Fruit fly (Drosophila melanogaster) whole organism, embryonic: Measurements from ENCODE around the gene Trf4-1.

Experiments used
- ATbp ChIP-seq: fragments of 200-800 bp; sonication (Bioruptor generic); optimal IDR thresholded peaks from 2 replicates; lab custom pipeline; 2017; ENCODE audit warnings: missing biosample characterization, mild to moderate bottlenecking, missing genetic modification characterization, missing genetic modification reagents
- CG12744 ChIP-seq: fragments of 200-800 bp; sonication (Bioruptor generic); optimal IDR thresholded peaks from 2 replicates; lab custom pipeline; 2016; ENCODE audit warnings: missing biosample characterization, missing genetic modification characterization
- CG15269 ChIP-seq: fragments of 200-800 bp; sonication (Bioruptor generic); optimal IDR thresholded peaks from 2 replicates; lab custom pipeline; 2018; ENCODE audit warnings: missing biosample characterization, mild to moderate bottlenecking, missing genetic modification characterization, moderate library complexity
- CG15479 ChIP-seq: fragments of 200-800 bp; sonication (Bioruptor generic); optimal IDR thresholded peaks from 3 replicates; lab custom pipeline; 2019; ENCODE audit warnings: missing biosample characterization, mild to moderate bottlenecking, missing genetic modification characterization, moderate library complexity
- CG1603 ChIP-seq: fragments of 200-800 bp; sonication (Bioruptor generic); optimal IDR thresholded peaks from 2 replicates; lab custom pipeline; 2019; ENCODE audit warnings: missing biosample characterization, mild to moderate bottlenecking, missing genetic modification characterization, moderate library complexity
- CG16815 ChIP-seq: fragments of 200-800 bp; sonication (Bioruptor generic); optimal IDR thresholded peaks from 3 replicates; lab custom pipeline; 2017; ENCODE audit warnings: missing biosample characterization, mild to moderate bottlenecking, missing genetic modification characterization
- CG17802 ChIP-seq: fragments of 200-800 bp; sonication (Bioruptor generic); optimal IDR thresholded peaks from 2 replicates; lab custom pipeline; 2018; ENCODE audit warnings: missing biosample characterization, mild to moderate bottlenecking, missing genetic modification characterization, moderate library complexity
- CG2116 ChIP-seq: fragments of 200-800 bp; sonication (Bioruptor generic); optimal IDR thresholded peaks from 3 replicates; lab custom pipeline; 2018; ENCODE audit warnings: missing biosample characterization, mild to moderate bottlenecking, missing genetic modification characterization
- CG2712 ChIP-seq: fragments of 200-800 bp; optimal IDR thresholded peaks from 3 replicates; lab custom pipeline; 2019; ENCODE audit warnings: missing biosample characterization, mild to moderate bottlenecking, missing genetic modification characterization, moderate library complexity
- CG31441 ChIP-seq: fragments of 200-800 bp; sonication (Bioruptor generic); IDR thresholded peaks from 2 replicates; pipeline ENCODE4 v1.3.6; 2022; ENCODE audit warnings: missing biosample characterization, missing genetic modification characterization
- CG3407 ChIP-seq: fragments of 200-800 bp; sonication (Bioruptor generic); optimal IDR thresholded peaks from 2 replicates; lab custom pipeline; 2018; ENCODE audit warnings: missing biosample characterization, mild to moderate bottlenecking, missing genetic modification characterization
- CG34376 ChIP-seq: fragments of 200-800 bp; sonication (Bioruptor generic); optimal IDR thresholded peaks from 2 replicates; lab custom pipeline; 2018; ENCODE audit warnings: missing biosample characterization, mild to moderate bottlenecking, missing genetic modification characterization
- CG4617 ChIP-seq: fragments of 200-800 bp; sonication (Bioruptor generic); optimal IDR thresholded peaks from 3 replicates; lab custom pipeline; 2016; ENCODE audit warnings: missing biosample characterization, missing genetic modification characterization, borderline replicate concordance
- CG4854 ChIP-seq: fragments of 200-800 bp; sonication (Bioruptor generic); optimal IDR thresholded peaks from 2 replicates; lab custom pipeline; 2016; ENCODE audit warnings: missing biosample characterization, missing genetic modification characterization, inconsistent platforms
- CG6175 ChIP-seq: fragments of 200-800 bp; sonication (Bioruptor generic); IDR thresholded peaks from 3 replicates; pipeline ENCODE4 v1.3.6; 2022; ENCODE audit warnings: missing biosample characterization, missing genetic modification characterization
- CG6689 ChIP-seq: fragments of 200-800 bp; sonication (Bioruptor generic); IDR thresholded peaks from 2 replicates; pipeline ENCODE4 v1.3.6; 2022; ENCODE audit warnings: missing biosample characterization, missing genetic modification characterization
- CG6854 ChIP-seq: fragments of 200-800 bp; sonication (Bioruptor generic); optimal IDR thresholded peaks from 3 replicates; lab custom pipeline; 2017; ENCODE audit warnings: missing biosample characterization, mild to moderate bottlenecking, missing genetic modification characterization
- CG7786 ChIP-seq: fragments of 200-800 bp; sonication (Bioruptor generic); optimal IDR thresholded peaks from 2 replicates; lab custom pipeline; 2016; ENCODE audit warnings: missing biosample characterization, missing genetic modification characterization
- CG7987 ChIP-seq: fragments of 200-800 bp; sonication (Bioruptor generic); optimal IDR thresholded peaks from 2 replicates; lab custom pipeline; 2018; ENCODE audit warnings: missing biosample characterization, mild to moderate bottlenecking, missing genetic modification characterization, moderate library complexity
- CG9797 ChIP-seq: fragments of 200-800 bp; sonication (Bioruptor generic); optimal IDR thresholded peaks from 3 replicates; lab custom pipeline; 2018; ENCODE audit warnings: missing biosample characterization, mild to moderate bottlenecking, missing genetic modification characterization
- Dbx ChIP-seq: fragments of 200-800 bp; sonication (Bioruptor generic); IDR thresholded peaks from 3 replicates; pipeline ENCODE4 v1.3.6; 2022; ENCODE audit warnings: missing biosample characterization, missing genetic modification characterization
- Deaf1 ChIP-seq: fragments of 200-800 bp; optimal IDR thresholded peaks from 3 replicates; lab custom pipeline; 2019; ENCODE audit warnings: missing biosample characterization, mild to moderate bottlenecking, missing genetic modification characterization, moderate library complexity
- Dek ChIP-seq: fragments of 200-800 bp; sonication (Bioruptor generic); optimal IDR thresholded peaks from 3 replicates; lab custom pipeline; 2019; ENCODE audit warnings: missing biosample characterization, mild to moderate bottlenecking, missing genetic modification characterization, moderate library complexity
- Hr51 ChIP-seq, 2 experiments: fragments of 200-800 bp; sonication (Bioruptor generic); optimal IDR thresholded peaks; 2 replicates in 1 of 2; 3 replicates in 1 of 2; lab custom pipeline; 2016 to 2018; ENCODE audit warnings: missing biosample characterization in 2 of 2, missing genetic modification characterization in 2 of 2, mild to moderate bottlenecking in 1 of 2, moderate library complexity in 1 of 2
- MTF-1 ChIP-seq: fragments of 200-800 bp; sonication (Bioruptor generic); optimal IDR thresholded peaks from 2 replicates; lab custom pipeline; 2018; ENCODE audit warnings: missing biosample characterization, mild to moderate bottlenecking, missing genetic modification characterization, borderline replicate concordance
- Max ChIP-seq: fragments of 200-800 bp; sonication (Bioruptor generic); optimal IDR thresholded peaks from 2 replicates; lab custom pipeline; 2016; ENCODE audit warnings: missing biosample characterization, mild to moderate bottlenecking, missing genetic modification characterization
- Nf-YB ChIP-seq: fragments of 200-800 bp; sonication (Bioruptor generic); optimal IDR thresholded peaks from 3 replicates; lab custom pipeline; 2019; ENCODE audit warnings: missing biosample characterization, mild to moderate bottlenecking, missing genetic modification characterization, moderate library complexity
- NfI ChIP-seq: fragments of 200-800 bp; sonication (Bioruptor generic); optimal IDR thresholded peaks from 3 replicates; lab custom pipeline; 2018; ENCODE audit warnings: missing biosample characterization, mild to moderate bottlenecking, missing genetic modification characterization, moderate library complexity
- Pdp1 ChIP-seq, 2 experiments: fragments of 200-800 bp; sonication (Bioruptor generic); optimal IDR thresholded peaks; 3 replicates each; lab custom pipeline; 2016; ENCODE audit warnings: missing biosample characterization in 2 of 2, missing genetic modification characterization in 2 of 2, mild to moderate bottlenecking in 1 of 2, moderate library complexity in 1 of 2
- Ptx1 ChIP-seq: fragments of 200-800 bp; sonication (Bioruptor generic); IDR thresholded peaks from 2 replicates; pipeline ENCODE4 v1.3.6; 2022; ENCODE audit warnings: missing biosample characterization, missing genetic modification characterization
- Vsx1 ChIP-seq: fragments of 200-800 bp; sonication (Bioruptor generic); optimal IDR thresholded peaks from 2 replicates; lab custom pipeline; 2017; ENCODE audit warnings: missing biosample characterization, mild to moderate bottlenecking, missing genetic modification characterization, missing genetic modification reagents
- YL-1 ChIP-seq: fragments of 200-800 bp; sonication (Bioruptor generic); optimal IDR thresholded peaks from 3 replicates; lab custom pipeline; 2017; ENCODE audit warnings: missing biosample characterization, mild to moderate bottlenecking, missing genetic modification characterization
- ap ChIP-seq: fragments of 200-800 bp; sonication (Bioruptor generic); IDR thresholded peaks from 2 replicates; pipeline ENCODE4 v1.3.6; 2022; ENCODE audit warnings: missing biosample characterization, missing genetic modification characterization
- ato ChIP-seq: fragments of 200-800 bp; sonication (Bioruptor generic); IDR thresholded peaks from 2 replicates; pipeline ENCODE4 v1.3.6; 2022; ENCODE audit warnings: missing biosample characterization, missing genetic modification characterization; ENCODE audit not compliant: partially characterized antibody
- bsh ChIP-seq, 2 experiments: fragments of 200-800 bp; sonication (Bioruptor generic); optimal IDR thresholded peaks; 2 replicates each; lab custom pipeline; 2017 to 2018; ENCODE audit warnings: mild to moderate bottlenecking in 2 of 2, missing biosample characterization in 2 of 2, missing genetic modification characterization in 2 of 2, moderate library complexity in 1 of 2
- caup ChIP-seq: fragments of 200-800 bp; sonication (Bioruptor generic); optimal IDR thresholded peaks from 3 replicates; lab custom pipeline; 2017; ENCODE audit warnings: missing biosample characterization, mild to moderate bottlenecking, missing genetic modification characterization, moderate library complexity; ENCODE audit not compliant: severe bottlenecking
- chm ChIP-seq: fragments of 200-800 bp; sonication (Bioruptor generic); IDR thresholded peaks from 2 replicates; pipeline ENCODE4 v1.3.6; 2022; ENCODE audit warnings: missing biosample characterization, missing genetic modification characterization
- corto ChIP-seq: fragments of 200-800 bp; sonication (Bioruptor generic); optimal IDR thresholded peaks from 2 replicates; lab custom pipeline; 2016; ENCODE audit warnings: missing biosample characterization, mild to moderate bottlenecking, missing genetic modification characterization, moderate library complexity
- crp ChIP-seq, 2 experiments: fragments of 200-800 bp; sonication (Bioruptor generic); optimal IDR thresholded peaks; 2 replicates in 1 of 2; 3 replicates in 1 of 2; lab custom pipeline; 2017; ENCODE audit warnings: missing biosample characterization in 2 of 2, missing genetic modification characterization in 2 of 2, mild to moderate bottlenecking in 1 of 2, moderate library complexity in 1 of 2
- disco-r ChIP-seq: fragments of 200-800 bp; sonication (Bioruptor generic); optimal IDR thresholded peaks from 2 replicates; lab custom pipeline; 2016; ENCODE audit warnings: missing biosample characterization, missing genetic modification characterization
- en ChIP-seq: fragments of 200-800 bp; sonication (Bioruptor generic); optimal IDR thresholded peaks from 2 replicates; lab custom pipeline; 2016; ENCODE audit warnings: missing biosample characterization, missing genetic modification characterization
- eyg ChIP-seq: fragments of 200-800 bp; sonication (Bioruptor generic); optimal IDR thresholded peaks from 3 replicates; lab custom pipeline; 2016; ENCODE audit warnings: missing biosample characterization, missing genetic modification characterization
- grn ChIP-seq: fragments of 200-800 bp; sonication (Bioruptor generic); optimal IDR thresholded peaks from 3 replicates; lab custom pipeline; 2017; ENCODE audit warnings: missing biosample characterization, missing genetic modification characterization
- hbn ChIP-seq: fragments of 200-800 bp; sonication (Bioruptor generic); IDR thresholded peaks from 2 replicates; pipeline ENCODE4 v1.3.6; 2022; ENCODE audit warnings: missing biosample characterization, missing genetic modification characterization; ENCODE audit not compliant: partially characterized antibody
- luna ChIP-seq: fragments of 200-800 bp; sonication (Bioruptor generic); optimal IDR thresholded peaks from 2 replicates; lab custom pipeline; 2016; ENCODE audit warnings: missing biosample characterization, missing genetic modification characterization
- nerfin-1 ChIP-seq: fragments of 200-800 bp; sonication (Bioruptor generic); optimal IDR thresholded peaks from 3 replicates; lab custom pipeline; 2019; ENCODE audit warnings: missing biosample characterization, mild to moderate bottlenecking, missing genetic modification characterization, moderate library complexity
- repo ChIP-seq: fragments of 200-800 bp; sonication (Bioruptor generic); optimal IDR thresholded peaks from 2 replicates; lab custom pipeline; 2016; ENCODE audit warnings: missing biosample characterization, missing genetic modification characterization
- seq ChIP-seq: fragments of 200-800 bp; sonication (Bioruptor generic); IDR thresholded peaks from 2 replicates; pipeline ENCODE4 v1.3.6; 2022; ENCODE audit warnings: missing biosample characterization, missing genetic modification characterization
- tx ChIP-seq: fragments of 200-800 bp; sonication (Bioruptor generic); optimal IDR thresholded peaks from 2 replicates; lab custom pipeline; 2016; ENCODE audit warnings: missing biosample characterization, missing genetic modification characterization
- wek ChIP-seq: fragments of 200-800 bp; sonication (Bioruptor generic); optimal IDR thresholded peaks from 3 replicates; lab custom pipeline; 2018; ENCODE audit warnings: missing biosample characterization, mild to moderate bottlenecking, missing genetic modification characterization, moderate library complexity

Trf4-1 gene

dm6 chrX:8542728-8543127, 17.4 kb upstream of the Trf4-1 start (continued):
- TF ChIP-seq CG31441 (GFP tag; lab: Robert Waterston, UW) = peak; percentile 26; the same call in 1 of the 2 replicates
- no peak for TF ChIP-seq CG4854
- no peak for TF ChIP-seq CG15269 (tag; lab: Kevin White, UChicago)
- TF ChIP-seq CG12744 (GFP tag; lab: Kevin White, UChicago) = no peak
- TF ChIP-seq Deaf1 (tag; lab: Kevin White, UChicago) = no peak
- no peak for TF ChIP-seq CG2116
- TF ChIP-seq crp (GFP tag; optimal IDR thresholded peaks at IDR 0.05; lab: Kevin White, UChicago) = no peak
- no peak for TF ChIP-seq Vsx1 (GFP tag; lab: Kevin White, UChicago)
- no peak for TF ChIP-seq CG3407 (GFP tag; lab: Kevin White, UChicago)
- peak; percentile 46 for TF ChIP-seq CG2712 (tag; lab: Kevin White, UChicago)
- no peak for TF ChIP-seq CG9797 (GFP tag; lab: Kevin White, UChicago)
- TF ChIP-seq YL-1 (GFP tag; lab: Kevin White, UChicago) = no peak
- TF ChIP-seq NfI (GFP tag; lab: Kevin White, UChicago) = peak; percentile 33
- TF ChIP-seq Nf-YB (GFP tag; lab: Kevin White, UChicago) = no peak
- no peak for TF ChIP-seq CG1603 (tag; lab: Kevin White, UChicago)
- TF ChIP-seq nerfin-1 (tag; lab: Kevin White, UChicago) = no peak
- 0 out of 3 replicates have a peak, but pooled peaks have one; percentile 32 for TF ChIP-seq Dbx
- no peak for TF ChIP-seq repo (GFP tag; lab: Kevin White, UChicago)
- TF ChIP-seq ap (GFP tag; lab: Robert Waterston, UW) = no peak
- TF ChIP-seq seq (GFP tag; lab: Robert Waterston, UW) = no peak
- peak; percentile 49 for TF ChIP-seq Ptx1 (GFP tag; lab: Robert Waterston, UW)
- no peak for TF ChIP-seq CG7987
- TF ChIP-seq disco-r = no peak
- TF ChIP-seq ato = no peak
- TF ChIP-seq caup (GFP tag; lab: Kevin White, UChicago) = no peak
- no peak for TF ChIP-seq CG34376
- TF ChIP-seq hbn (GFP tag; lab: Robert Waterston, UW) = no peak
- no peak for TF ChIP-seq grn (GFP tag; lab: Kevin White, UChicago)
- no peak for TF ChIP-seq CG6175 (GFP tag; lab: Robert Waterston, UW)
- peak; percentile 52; the same call in 1 of the 2 replicates for TF ChIP-seq CG6689
- peak; percentile 14 for TF ChIP-seq CG7786
- TF ChIP-seq CG4617 (GFP tag; lab: Kevin White, UChicago) = no peak
- no peak for TF ChIP-seq corto (GFP tag; lab: Kevin White, UChicago)
- TF ChIP-seq luna (GFP tag; lab: Kevin White, UChicago) = no peak
- peak in 1 of 2 experiments; percentile 48 for TF ChIP-seq bsh (GFP tag; optimal IDR thresholded peaks at IDR 0.05; lab: Kevin White, UChicago)
- TF ChIP-seq chm = no peak
- TF ChIP-seq tx (GFP tag; lab: Kevin White, UChicago) = no peak
- TF ChIP-seq MTF-1 = no peak
- no peak for TF ChIP-seq Dek (tag; lab: Kevin White, UChicago)
- no peak for TF ChIP-seq Pdp1 (GFP tag; optimal IDR thresholded peaks at IDR 0.05; lab: Kevin White, UChicago)
- TF ChIP-seq CG16815 (GFP tag; lab: Kevin White, UChicago) = no peak
- TF ChIP-seq CG15479 (GFP tag; lab: Kevin White, UChicago) = no peak
- TF ChIP-seq Hr51 (GFP tag; optimal IDR thresholded peaks at IDR 0.05; lab: Kevin White, UChicago) = no peak
- TF ChIP-seq eyg (GFP tag; lab: Kevin White, UChicago) = no peak
- no peak for TF ChIP-seq en
- no peak for TF ChIP-seq wek (GFP tag; lab: Kevin White, UChicago)
- no peak for TF ChIP-seq CG6854 (GFP tag; lab: Kevin White, UChicago)
- TF ChIP-seq CG17802 (tag; lab: Kevin White, UChicago) = no peak
- no peak for TF ChIP-seq Max (GFP tag; lab: Kevin White, UChicago)
- peak; percentile 34 for TF ChIP-seq ATbp (GFP tag; lab: Kevin White, UChicago)
